Worm (Caenorhabditis elegans) whole organism, mixed stage, embryonic: ENCODE measurements around the gene cht-4.

Source experiments
- M03D4.4 ChIP-seq: sonication (generic microtip); optimal IDR thresholded peaks from 2 replicates; lab custom pipeline; 2017; ENCODE audit warnings: mild to moderate bottlenecking, missing genetic modification characterization, missing compliant biosample characterization
- blmp-1 ChIP-seq: fragments of 150-350 bp; optimal IDR thresholded peaks from 2 replicates; lab custom pipeline; 2014; ENCODE audit warnings: missing biosample characterization, missing genetic modification characterization
- ceh-39 ChIP-seq: fragments of 150-350 bp; optimal IDR thresholded peaks from 2 replicates; lab custom pipeline; 2014; ENCODE audit warnings: missing biosample characterization, missing genetic modification characterization
- ceh-43 ChIP-seq: fragments of 200-800 bp; sonication (Bioruptor generic); optimal IDR thresholded peaks from 2 replicates; lab custom pipeline; 2018; ENCODE audit warnings: mild to moderate bottlenecking, missing genetic modification characterization, moderate library complexity, missing compliant biosample characterization
- ceh-83 ChIP-seq: fragments of 200-800 bp; sonication (Bioruptor generic); optimal IDR thresholded peaks from 2 replicates; lab custom pipeline; 2018; ENCODE audit warnings: mild to moderate bottlenecking, missing genetic modification characterization, missing compliant biosample characterization
- ces-1 ChIP-seq: fragments of 150-350 bp; optimal IDR thresholded peaks from 2 replicates; lab custom pipeline; 2014; ENCODE audit warnings: missing biosample characterization, missing genetic modification reagents, missing genetic modification characterization
- cnd-1 ChIP-seq: fragments of 200-800 bp; sonication (Bioruptor generic); optimal IDR thresholded peaks from 2 replicates; lab custom pipeline; 2018; ENCODE audit warnings: mild to moderate bottlenecking, missing genetic modification characterization, missing compliant biosample characterization
- drap-1 ChIP-seq: fragments of 200-800 bp; sonication (Bioruptor generic); optimal IDR thresholded peaks from 3 replicates; lab custom pipeline; 2018; ENCODE audit warnings: mild to moderate bottlenecking, missing genetic modification characterization, missing compliant biosample characterization
- elt-1 ChIP-seq: sonication (generic microtip); optimal IDR thresholded peaks from 2 replicates; lab custom pipeline; 2017; ENCODE audit warnings: missing genetic modification characterization, mild to moderate bottlenecking, missing compliant biosample characterization, antibody characterized with exemption, moderate library complexity, borderline replicate concordance; ENCODE audit not compliant: insufficient read depth
- elt-3 ChIP-seq: fragments of 150-350 bp; optimal IDR thresholded peaks from 2 replicates; lab custom pipeline; 2014; ENCODE audit warnings: missing biosample characterization, missing genetic modification characterization
- flh-1 ChIP-seq: fragments of 200-800 bp; sonication (Bioruptor generic); optimal IDR thresholded peaks from 2 replicates; lab custom pipeline; 2018; ENCODE audit warnings: mild to moderate bottlenecking, missing genetic modification characterization, moderate library complexity, missing compliant biosample characterization
- ham-2 ChIP-seq: fragments of 200-800 bp; sonication (Bioruptor generic); optimal IDR thresholded peaks from 2 replicates; lab custom pipeline; 2018; ENCODE audit warnings: mild to moderate bottlenecking, missing genetic modification characterization, missing compliant biosample characterization
- hlh-1 ChIP-seq: fragments of 150-350 bp; optimal IDR thresholded peaks from 2 replicates; lab custom pipeline; 2014; ENCODE audit warnings: missing biosample characterization, missing genetic modification reagents, missing genetic modification characterization
- lin-13 ChIP-seq: fragments of 150-350 bp; optimal IDR thresholded peaks from 2 replicates; lab custom pipeline; 2014; ENCODE audit warnings: missing biosample characterization, missing genetic modification characterization
- lin-32 ChIP-seq: fragments of 200-800 bp; sonication (Bioruptor generic); optimal IDR thresholded peaks from 2 replicates; lab custom pipeline; 2018; ENCODE audit warnings: mild to moderate bottlenecking, missing genetic modification characterization, missing compliant biosample characterization
- lsy-2 ChIP-seq: fragments of 150-350 bp; optimal IDR thresholded peaks from 2 replicates; lab custom pipeline; 2014; ENCODE audit warnings: missing biosample characterization, missing genetic modification characterization
- mab-5 ChIP-seq: fragments of 150-350 bp; optimal IDR thresholded peaks from 2 replicates; lab custom pipeline; 2014; ENCODE audit warnings: missing biosample characterization, missing genetic modification characterization
- mep-1 ChIP-seq: fragments of 150-350 bp; optimal IDR thresholded peaks from 2 replicates; lab custom pipeline; 2017; ENCODE audit warnings: missing biosample characterization, missing genetic modification reagents, missing genetic modification characterization, inconsistent platforms
- mls-2 ChIP-seq: sonication (generic microtip); optimal IDR thresholded peaks from 2 replicates; lab custom pipeline; 2016; ENCODE audit warnings: mild to moderate bottlenecking, missing genetic modification characterization, moderate library complexity, missing compliant biosample characterization
- nhr-12 ChIP-seq: fragments of 150-350 bp; optimal IDR thresholded peaks from 2 replicates; lab custom pipeline; 2014; ENCODE audit warnings: missing biosample characterization, missing genetic modification characterization
- nhr-2 ChIP-seq: fragments of 150-350 bp; optimal IDR thresholded peaks from 2 replicates; lab custom pipeline; 2014; ENCODE audit warnings: missing biosample characterization, missing genetic modification characterization
- nhr-237 ChIP-seq: fragments of 150-350 bp; optimal IDR thresholded peaks from 2 replicates; lab custom pipeline; 2014; ENCODE audit warnings: missing biosample characterization, missing genetic modification characterization
- nhr-28 ChIP-seq: fragments of 150-350 bp; optimal IDR thresholded peaks from 2 replicates; lab custom pipeline; 2014; ENCODE audit warnings: missing biosample characterization, missing genetic modification characterization
- nhr-76 ChIP-seq: sonication (generic microtip); optimal IDR thresholded peaks from 2 replicates; lab custom pipeline; 2017; ENCODE audit warnings: missing biosample characterization, missing genetic modification characterization
- pha-4 ChIP-seq: fragments of 150-350 bp; optimal IDR thresholded peaks from 2 replicates; lab custom pipeline; 2018; ENCODE audit warnings: missing biosample characterization, missing genetic modification reagents, missing genetic modification characterization
- snpc-4 ChIP-seq: fragments of 150-350 bp; optimal IDR thresholded peaks from 2 replicates; lab custom pipeline; 2014; ENCODE audit warnings: missing biosample characterization, missing genetic modification characterization
- sptf-1 ChIP-seq: sonication (generic microtip); optimal IDR thresholded peaks from 2 replicates; lab custom pipeline; 2017; ENCODE audit warnings: mild to moderate bottlenecking, missing genetic modification characterization, moderate library complexity, missing compliant biosample characterization
- tbx-8 ChIP-seq: fragments of 200-800 bp; sonication (Bioruptor generic); optimal IDR thresholded peaks from 2 replicates; lab custom pipeline; 2018; ENCODE audit warnings: mild to moderate bottlenecking, missing genetic modification characterization, moderate library complexity, missing compliant biosample characterization
- unc-120 ChIP-seq: sonication (generic microtip); optimal IDR thresholded peaks from 2 replicates; lab custom pipeline; 2017; ENCODE audit warnings: missing genetic modification characterization, missing compliant biosample characterization; ENCODE audit not compliant: poor library complexity, severe bottlenecking
- unc-39 ChIP-seq: fragments of 150-350 bp; optimal IDR thresholded peaks from 2 replicates; lab custom pipeline; 2014; ENCODE audit warnings: missing biosample characterization, missing genetic modification characterization
- unc-62 ChIP-seq: fragments of 150-350 bp; optimal IDR thresholded peaks from 2 replicates; lab custom pipeline; 2014; ENCODE audit warnings: missing biosample characterization, missing genetic modification reagents, missing genetic modification characterization
- zip-8 ChIP-seq: fragments of 150-350 bp; optimal IDR thresholded peaks from 2 replicates; lab custom pipeline; 2014; ENCODE audit warnings: missing biosample characterization, missing genetic modification characterization
- ztf-11 ChIP-seq: fragments of 150-350 bp; optimal IDR thresholded peaks from 2 replicates; lab custom pipeline; 2014; ENCODE audit warnings: missing biosample characterization, missing genetic modification characterization

Gene cht-4

DNA sequence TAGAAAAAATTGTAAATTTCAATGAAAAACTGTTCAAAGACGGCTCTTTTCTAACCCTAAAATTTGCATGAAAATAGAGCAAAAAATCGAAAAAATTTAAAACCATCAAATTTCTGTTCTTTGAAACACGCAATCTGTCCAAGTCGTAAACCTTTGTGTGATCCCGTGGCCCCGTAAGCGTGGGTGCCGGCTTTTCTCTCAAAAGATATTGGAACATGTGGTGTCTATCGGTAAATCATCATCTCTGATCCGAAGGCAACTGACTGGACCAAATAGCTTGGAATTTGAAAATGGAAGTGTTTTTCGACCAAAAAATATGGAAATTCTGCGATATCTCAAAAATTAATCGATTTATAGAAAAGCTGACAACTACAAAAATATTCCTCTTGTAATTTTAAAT is 21.4 kb upstream of the cht-4 start:
- TF ChIP-seq unc-120 (tag; lab: Kevin White, UChicago) (peak; percentile 27), hlh-1 (tag; lab: Kevin White, UChicago) (peak; percentile 47), zip-8 (no peak)
- TF ChIP-seq, all 35 proteins: peak for 2

DNA sequence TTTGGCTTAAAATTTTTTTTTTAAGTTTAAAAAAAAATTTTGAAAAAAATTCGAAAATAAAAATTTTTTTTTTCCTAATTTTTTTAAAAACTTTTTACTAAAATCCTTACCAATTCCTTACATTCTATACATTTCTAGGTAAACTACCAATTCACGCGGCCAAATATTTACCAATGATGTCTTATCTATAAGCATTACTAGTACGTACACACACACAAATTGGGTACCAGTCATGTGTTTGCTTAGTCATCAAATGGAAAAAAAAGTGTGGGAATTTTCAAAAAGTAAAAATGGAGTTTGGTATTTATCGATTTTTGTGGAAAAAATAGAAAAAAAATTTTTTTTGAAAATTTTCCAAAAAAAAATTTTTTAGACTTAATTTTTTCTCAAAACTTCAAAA is 19.3 kb upstream of the cht-4 start, which contains the start of gene Y22D7AR.6:
Gene Y22D7AR.6, minus strand, starts transcription at position 134 of the 400 bp plus-strand sequence.
- TF ChIP-seq ham-2 (GFP tag; lab: Kevin White, UChicago) (no peak), blmp-1 (tag; lab: Kevin White, UChicago) (no peak), mab-5 (tag; lab: Kevin White, UChicago) (no peak), lin-13 (no peak), nhr-28 (tag; lab: Kevin White, UChicago) (no peak), mep-1 (tag; lab: Kevin White, UChicago) (no peak), zip-8 (no peak), ceh-43 (GFP tag; lab: Kevin White, UChicago) (no peak), elt-1 (tag; lab: Kevin White, UChicago) (no peak), ceh-83 (GFP tag; lab: Kevin White, UChicago) (no peak), nhr-12 (tag; lab: Kevin White, UChicago) (no peak), snpc-4 (no peak), flh-1 (GFP tag; lab: Kevin White, UChicago) (no peak), nhr-237 (tag; lab: Kevin White, UChicago) (no peak), sptf-1 (no peak), ztf-11 (tag; lab: Kevin White, UChicago) (no peak)
- TF ChIP-seq, all 35 proteins: peak for 0

ce11 chrIII:1674760-1675159 is 17.5 kb upstream of the cht-4 start:
- TF ChIP-seq nhr-28 (tag; lab: Kevin White, UChicago), result no peak
- TF ChIP-seq lin-32, result no peak
- no peak for TF ChIP-seq unc-120 (tag; lab: Kevin White, UChicago)

DNA sequence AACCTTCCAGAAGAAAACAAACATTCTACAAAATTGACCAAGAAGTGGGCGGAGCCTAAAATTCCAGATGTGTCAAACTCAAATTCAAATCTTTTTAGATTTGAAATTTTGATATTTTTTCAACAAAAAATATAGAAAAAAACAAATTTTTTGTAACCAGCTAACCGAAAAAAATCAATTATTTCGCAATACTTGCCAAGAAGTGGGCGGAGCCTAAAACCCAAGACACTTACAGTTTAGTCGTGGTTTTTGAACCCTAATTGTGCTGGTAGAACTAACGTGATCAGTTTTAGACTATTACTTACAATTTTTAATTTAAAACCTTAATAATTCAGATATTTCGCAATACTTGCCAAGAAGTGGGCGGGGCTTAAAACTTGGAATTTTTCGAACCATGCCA is 16.0 kb upstream of the cht-4 start:
- TF ChIP-seq nhr-12 (tag; lab: Kevin White, UChicago) (no peak), cnd-1 (no peak), ceh-43 (GFP tag; lab: Kevin White, UChicago) (no peak), nhr-2 (tag; lab: Kevin White, UChicago) (no peak), lin-13 (no peak), unc-39 (tag; lab: Kevin White, UChicago) (no peak), pha-4 (tag; lab: Kevin White, UChicago) (no peak), ztf-11 (tag; lab: Kevin White, UChicago) (no peak), ces-1 (GFP tag; lab: Kevin White, UChicago) (no peak), lsy-2 (tag; lab: Kevin White, UChicago) (no peak), sptf-1 (no peak)

DNA sequence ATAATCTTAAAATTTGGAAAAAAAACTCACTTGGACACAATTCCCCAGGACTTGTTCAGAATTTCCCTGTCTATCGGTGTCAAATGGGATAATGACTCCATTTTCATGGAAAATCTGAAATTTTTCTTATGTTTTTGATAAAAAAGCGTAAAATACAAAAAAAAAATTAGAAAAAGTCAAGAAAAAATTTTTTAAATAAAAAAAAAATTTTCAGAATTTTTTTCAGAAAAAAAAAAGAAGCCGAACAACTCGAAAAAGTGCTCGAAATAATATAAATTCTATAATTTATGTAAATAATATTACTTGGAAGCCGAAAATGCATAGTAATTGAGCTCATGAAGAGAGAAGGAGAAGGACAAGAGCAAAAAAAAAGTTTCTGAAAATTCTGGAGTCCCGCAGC is 11.2 kb upstream of the cht-4 start, which contains the start of gene glb-30:
Gene glb-30, minus strand, starts transcription at position 101 of the 400 bp plus-strand sequence.
- TF ChIP-seq nhr-2 (tag; lab: Kevin White, UChicago) (no peak), zip-8 (no peak), ceh-43 (GFP tag; lab: Kevin White, UChicago) (no peak), drap-1 (GFP tag; lab: Kevin White, UChicago) (no peak), ztf-11 (tag; lab: Kevin White, UChicago) (no peak), cnd-1 (no peak), lin-32 (no peak), unc-39 (tag; lab: Kevin White, UChicago) (no peak), flh-1 (GFP tag; lab: Kevin White, UChicago) (no peak)

ce11 chrIII:1666893-1667292 is 9.6 kb upstream of the cht-4 start:
- TF ChIP-seq sptf-1, result no peak
- TF ChIP-seq blmp-1 (tag; lab: Kevin White, UChicago), result no peak
- no peak for TF ChIP-seq lin-32
- no peak for TF ChIP-seq hlh-1 (tag; lab: Kevin White, UChicago)
- no peak for TF ChIP-seq mls-2 (tag; lab: Kevin White, UChicago)
- no peak for TF ChIP-seq nhr-76 (tag; lab: Kevin White, UChicago)
- TF ChIP-seq flh-1 (GFP tag; lab: Kevin White, UChicago), result no peak
- TF ChIP-seq mab-5 (tag; lab: Kevin White, UChicago), result no peak
- TF ChIP-seq tbx-8, result no peak
- no peak for TF ChIP-seq ceh-43 (GFP tag; lab: Kevin White, UChicago)
- TF ChIP-seq nhr-28 (tag; lab: Kevin White, UChicago), result no peak
- TF ChIP-seq pha-4 (tag; lab: Kevin White, UChicago), result no peak
- no peak for TF ChIP-seq ceh-39 (tag; lab: Kevin White, UChicago)
- TF ChIP-seq elt-3, result no peak
- no peak for TF ChIP-seq unc-62 (GFP tag; lab: Kevin White, UChicago)
- TF ChIP-seq M03D4.4, result no peak
